Fruit fly (Drosophila melanogaster): ENCODE data around the gene CG5877.
A peak's percentile ranks its signal among the peaks of the same experiment; 100 is the strongest.

Gene CG5877

DNA sequence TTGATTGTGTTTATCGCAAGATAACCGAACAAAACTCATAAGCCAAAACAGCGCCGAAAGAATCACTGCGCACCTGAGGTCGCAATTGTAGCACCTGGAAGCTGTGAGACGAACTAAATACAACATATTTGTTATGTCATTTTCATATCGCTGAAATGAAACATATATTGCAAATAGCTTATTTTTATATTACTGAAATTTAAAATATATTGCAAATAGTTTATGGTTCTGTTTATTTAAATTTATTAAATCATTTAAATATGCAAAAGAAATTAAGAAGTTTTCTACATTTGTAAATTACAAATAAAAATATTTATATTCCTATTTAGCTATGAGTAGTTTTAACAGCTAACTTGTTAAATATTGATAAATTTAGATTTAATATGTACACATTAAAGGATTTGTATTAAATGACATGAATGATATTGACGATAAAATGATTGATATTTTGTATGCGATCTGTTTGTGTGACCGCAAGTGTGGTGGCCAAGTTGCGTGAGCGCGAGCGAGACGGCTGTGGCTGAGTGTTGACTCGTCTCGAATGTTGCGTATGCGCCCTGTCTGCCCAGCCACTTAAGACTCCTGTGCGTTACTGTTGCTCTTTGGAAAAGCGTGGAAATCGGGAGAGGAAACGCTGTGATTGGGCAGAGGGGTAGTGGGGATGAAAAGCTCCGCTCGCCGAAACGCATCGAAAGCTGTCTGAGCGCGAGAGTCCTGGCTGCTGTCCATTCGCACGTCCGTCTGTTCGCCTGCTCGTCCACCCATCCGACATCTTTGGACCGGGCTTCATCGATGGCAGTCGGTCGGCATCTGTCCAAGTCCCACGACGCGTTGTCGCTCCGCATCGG lies 4.4 kb downstream of the CG5877 start, which contains the start of gene gce (continued):
- TF ChIP-seq insv (GFP tag; optimal IDR thresholded peaks at IDR 0.05) (no peak), Bgb (GFP tag; IDR thresholded peaks at IDR 0.05; ENCODE audit: partially characterized antibody) (no peak), H2.0 (GFP tag; IDR thresholded peaks at IDR 0.05) (no peak), Xbp1 (GFP tag; optimal IDR thresholded peaks at IDR 0.05) (peak; percentile 27), run (tag; optimal IDR thresholded peaks at IDR 0.05) (peak; percentile 5), CG33213 (GFP tag; optimal IDR thresholded peaks at IDR 0.05) (no peak), CG1602 (GFP tag; optimal IDR thresholded peaks at IDR 0.05) (no peak), CG3281 (GFP tag; optimal IDR thresholded peaks at IDR 0.05) (peak; percentile 74), sd (tag; optimal IDR thresholded peaks at IDR 0.05) (peak; percentile 5), HmgZ (tag; optimal IDR thresholded peaks at IDR 0.05) (no peak), Scr (GFP tag; IDR thresholded peaks at IDR 0.05; ENCODE audit: partially characterized antibody) (no peak), CG12769 (tag; optimal IDR thresholded peaks at IDR 0.05) (peak; percentile 58), zen (tag; optimal IDR thresholded peaks at IDR 0.05) (no peak), MESR4 (GFP tag; optimal IDR thresholded peaks at IDR 0.05) (no peak), CG6854 (GFP tag; optimal IDR thresholded peaks at IDR 0.05) (peak; percentile 46), Hr39 (optimal IDR thresholded peaks at IDR 0.05) (no peak), CG6689 (GFP tag; IDR thresholded peaks at IDR 0.05) (0 out of 2 replicates have a peak, but pooled peaks have one; percentile 41), CG8290 (GFP tag; optimal IDR thresholded peaks at IDR 0.05) (no peak), CG8290 (tag; optimal IDR thresholded peaks at IDR 0.05) (peak in 1 of 2 experiments; percentile 65), CG8388 (GFP tag; optimal IDR thresholded peaks at IDR 0.05) (peak; percentile 18), Doc3 (GFP tag; IDR thresholded peaks at IDR 0.05; ENCODE audit: partially characterized antibody) (no peak), CG6813 (GFP tag; optimal IDR thresholded peaks at IDR 0.05) (peak; percentile 12), CG3726 (GFP tag; IDR thresholded peaks at IDR 0.05) (no peak), CG17802 (tag; optimal IDR thresholded peaks at IDR 0.05) (no peak), ssp (GFP tag; IDR thresholded peaks at IDR 0.05) (no peak), CG11723 (GFP tag; optimal IDR thresholded peaks at IDR 0.05) (peak; percentile 13), CG13894 (tag; optimal IDR thresholded peaks at IDR 0.05) (no peak), CG30020 (tag; optimal IDR thresholded peaks at IDR 0.05) (no peak), pfk (GFP tag; optimal IDR thresholded peaks at IDR 0.05) (no peak), CG1529 (GFP tag; optimal IDR thresholded peaks at IDR 0.05) (no peak), chif (GFP tag; optimal IDR thresholded peaks at IDR 0.05) (no peak), Hey (tag; optimal IDR thresholded peaks at IDR 0.05) (no peak), unpg (GFP tag; optimal IDR thresholded peaks at IDR 0.05) (peak; percentile 35), fru (optimal IDR thresholded peaks at IDR 0.05) (no peak), tio (GFP tag; optimal IDR thresholded peaks at IDR 0.05) (peak; percentile 52), Eip74EF (GFP tag; optimal IDR thresholded peaks at IDR 0.05) (peak in 1 of 2 experiments; percentile 67), CG10565 (GFP tag; optimal IDR thresholded peaks at IDR 0.05) (no peak), nerfin-1 (tag; optimal IDR thresholded peaks at IDR 0.05) (no peak), Lhr (GFP tag; optimal IDR thresholded peaks at IDR 0.05) (no peak), Pdp1 (GFP tag; optimal IDR thresholded peaks at IDR 0.05) (peak in 1 of 2 experiments; percentile 52), Opbp (GFP tag; IDR thresholded peaks at IDR 0.05; ENCODE audit: partially characterized antibody) (no peak), CG17328 (GFP tag; IDR thresholded peaks at IDR 0.05) (no peak; the same call in 1 of the 2 replicates), Dbx (GFP tag; IDR thresholded peaks at IDR 0.05) (no peak), caup (GFP tag; optimal IDR thresholded peaks at IDR 0.05; ENCODE audit: severe bottlenecking) (peak; percentile 31), chn (GFP tag; optimal IDR thresholded peaks at IDR 0.05) (no peak), Kr (GFP tag; optimal IDR thresholded peaks at IDR 0.05) (no peak), btn (GFP tag; optimal IDR thresholded peaks at IDR 0.05) (no peak), CG12391 (tag; optimal IDR thresholded peaks at IDR 0.05) (peak; percentile 66)

Data from whole organism, embryonic.